Fruit fly (Drosophila melanogaster) whole organism, embryonic: ENCODE measurements around the gene CG10324.

Experiments used
- Awh ChIP-seq: fragments of 200-800 bp; sonication (Bioruptor generic); IDR thresholded peaks from 2 replicates; pipeline ENCODE4, ENCODE4 v1.3.6; 2022; ENCODE audit warnings: missing biosample characterization, missing genetic modification characterization
- B-H1 ChIP-seq: fragments of 200-800 bp; sonication (Bioruptor generic); IDR thresholded peaks from 3 replicates; pipeline ENCODE4 v1.3.6; 2022; ENCODE audit warnings: missing biosample characterization, missing genetic modification characterization
- Bgb ChIP-seq: fragments of 200-800 bp; sonication (Bioruptor generic); IDR thresholded peaks from 2 replicates; pipeline ENCODE4 v1.3.6; 2022; ENCODE audit warnings: missing biosample characterization, missing genetic modification characterization; ENCODE audit not compliant: partially characterized antibody
- C15 ChIP-seq: fragments of 200-800 bp; sonication (Bioruptor generic); IDR thresholded peaks from 3 replicates; pipeline ENCODE4 v1.3.6; 2022; ENCODE audit warnings: missing biosample characterization, missing genetic modification characterization
- CG10431 ChIP-seq: fragments of 200-800 bp; sonication (Bioruptor generic); optimal IDR thresholded peaks from 3 replicates; lab custom pipeline; 2018; ENCODE audit warnings: missing biosample characterization, mild to moderate bottlenecking, missing genetic modification characterization
- CG13123 ChIP-seq: fragments of 200-800 bp; sonication (Bioruptor generic); optimal IDR thresholded peaks from 2 replicates; lab custom pipeline; 2016; ENCODE audit warnings: missing biosample characterization, missing genetic modification characterization
- CG13424 ChIP-seq: fragments of 200-800 bp; sonication (Bioruptor generic); optimal IDR thresholded peaks from 2 replicates; lab custom pipeline; 2019; ENCODE audit warnings: missing biosample characterization, mild to moderate bottlenecking, missing genetic modification characterization, moderate library complexity
- CG14050 ChIP-seq: fragments of 200-800 bp; sonication (Bioruptor generic); IDR thresholded peaks from 3 replicates; pipeline ENCODE4 v1.3.6; 2022; ENCODE audit warnings: missing biosample characterization, missing genetic modification characterization
- CG15696 ChIP-seq: fragments of 200-800 bp; sonication (Bioruptor generic); optimal IDR thresholded peaks from 2 replicates; lab custom pipeline; 2019; ENCODE audit warnings: missing biosample characterization, mild to moderate bottlenecking, missing genetic modification characterization, moderate library complexity
- CG1603 ChIP-seq: fragments of 200-800 bp; sonication (Bioruptor generic); optimal IDR thresholded peaks from 2 replicates; lab custom pipeline; 2019; ENCODE audit warnings: missing biosample characterization, mild to moderate bottlenecking, missing genetic modification characterization, moderate library complexity
- CG16813 ChIP-seq: fragments of 200-800 bp; sonication (Bioruptor generic); IDR thresholded peaks from 3 replicates; pipeline ENCODE4 v1.3.6; 2022; ENCODE audit warnings: missing biosample characterization, missing genetic modification characterization; ENCODE audit not compliant: partially characterized antibody
- CG2889 ChIP-seq: fragments of 200-800 bp; sonication (Bioruptor generic); IDR thresholded peaks from 3 replicates; pipeline ENCODE4 v1.3.6; 2022; ENCODE audit warnings: missing biosample characterization, missing genetic modification characterization
- CG30403 ChIP-seq: fragments of 200-800 bp; sonication (Bioruptor generic); optimal IDR thresholded peaks from 3 replicates; lab custom pipeline; 2016; ENCODE audit warnings: missing biosample characterization, missing genetic modification characterization
- CG31441 ChIP-seq: fragments of 200-800 bp; sonication (Bioruptor generic); IDR thresholded peaks from 2 replicates; pipeline ENCODE4 v1.3.6; 2022; ENCODE audit warnings: missing biosample characterization, missing genetic modification characterization
- CG32532 ChIP-seq: fragments of 200-800 bp; sonication (Bioruptor generic); IDR thresholded peaks from 2 replicates; pipeline ENCODE4 v1.3.6; 2022; ENCODE audit warnings: missing biosample characterization, missing genetic modification characterization
- CG42726 ChIP-seq: fragments of 200-800 bp; sonication (Bioruptor generic); IDR thresholded peaks from 2 replicates; pipeline ENCODE4 v1.3.6; 2022; ENCODE audit warnings: missing biosample characterization, missing genetic modification characterization; ENCODE audit not compliant: partially characterized antibody
- CG4328 ChIP-seq: fragments of 200-800 bp; sonication (Bioruptor generic); optimal IDR thresholded peaks from 3 replicates; lab custom pipeline; 2017; ENCODE audit warnings: missing biosample characterization, missing genetic modification reagents, missing genetic modification characterization
- CG8281 ChIP-seq: fragments of 200-800 bp; sonication (Bioruptor generic); optimal IDR thresholded peaks from 2 replicates; lab custom pipeline; 2018; ENCODE audit warnings: missing biosample characterization, mild to moderate bottlenecking, missing genetic modification characterization, moderate library complexity
- CTCF ChIP-seq: fragments of 200-800 bp; sonication (Bioruptor generic); optimal IDR thresholded peaks from 2 replicates; lab custom pipeline; 2017; ENCODE audit warnings: missing biosample characterization, mild to moderate bottlenecking, missing genetic modification characterization, moderate library complexity
- Dp ChIP-seq: fragments of 200-800 bp; sonication (Bioruptor generic); optimal IDR thresholded peaks from 2 replicates; lab custom pipeline; 2018; ENCODE audit warnings: missing biosample characterization, mild to moderate bottlenecking, missing genetic modification characterization, moderate library complexity
- Dref ChIP-seq: fragments of 200-800 bp; sonication (Bioruptor generic); IDR thresholded peaks from 2 replicates; pipeline ENCODE4 v1.3.6; 2022; ENCODE audit warnings: missing biosample characterization, missing genetic modification characterization
- E2f2 ChIP-seq: fragments of 200-800 bp; sonication (Bioruptor generic); IDR thresholded peaks from 2 replicates; pipeline ENCODE4 v1.3.6; 2022; ENCODE audit warnings: missing biosample characterization, missing genetic modification characterization
- GATAe ChIP-seq: fragments of 200-800 bp; sonication (Bioruptor generic); conservative IDR thresholded peaks from 2 replicates; pipeline ENCODE4 v1.3.6; 2022; ENCODE audit warnings: missing biosample characterization, missing genetic modification characterization
- Gug ChIP-seq: fragments of 200-800 bp; sonication (Bioruptor generic); IDR thresholded peaks from 4 replicates; pipeline ENCODE4 v1.3.6; 2022; ENCODE audit warnings: missing biosample characterization, missing genetic modification characterization
- H2.0 ChIP-seq: fragments of 200-800 bp; sonication (Bioruptor generic); IDR thresholded peaks from 2 replicates; pipeline ENCODE4 v1.3.6; 2022; ENCODE audit warnings: missing biosample characterization, missing genetic modification characterization
- MESR4 ChIP-seq: fragments of 200-800 bp; sonication (Bioruptor generic); optimal IDR thresholded peaks from 2 replicates; lab custom pipeline; 2018; ENCODE audit warnings: missing biosample characterization, mild to moderate bottlenecking, missing genetic modification characterization, moderate library complexity
- Opbp ChIP-seq: fragments of 200-800 bp; sonication (Bioruptor generic); IDR thresholded peaks from 3 replicates; pipeline ENCODE4 v1.3.6; 2022; ENCODE audit warnings: missing biosample characterization, missing genetic modification characterization; ENCODE audit not compliant: partially characterized antibody
- Pdp1 ChIP-seq, 2 experiments: fragments of 200-800 bp; sonication (Bioruptor generic); optimal IDR thresholded peaks; 3 replicates each; lab custom pipeline; 2016; ENCODE audit warnings: missing biosample characterization in 2 of 2, missing genetic modification characterization in 2 of 2, mild to moderate bottlenecking in 1 of 2, moderate library complexity in 1 of 2
- Sry-δ ChIP-seq: fragments of 200-800 bp; sonication (Bioruptor generic); optimal IDR thresholded peaks from 2 replicates; lab custom pipeline; 2016; ENCODE audit warnings: missing biosample characterization, missing genetic modification characterization
- Xbp1 ChIP-seq: fragments of 200-800 bp; sonication (Bioruptor generic); optimal IDR thresholded peaks from 3 replicates; lab custom pipeline; 2016; ENCODE audit warnings: missing biosample characterization, mild to moderate bottlenecking, missing genetic modification characterization
- YL-1 ChIP-seq: fragments of 200-800 bp; sonication (Bioruptor generic); optimal IDR thresholded peaks from 3 replicates; lab custom pipeline; 2017; ENCODE audit warnings: missing biosample characterization, mild to moderate bottlenecking, missing genetic modification characterization
- al ChIP-seq: fragments of 200-800 bp; sonication (Bioruptor generic); IDR thresholded peaks from 2 replicates; pipeline ENCODE4 v1.3.6; 2022; ENCODE audit warnings: missing biosample characterization, missing genetic modification characterization
- amos ChIP-seq: fragments of 200-800 bp; sonication (Bioruptor generic); IDR thresholded peaks from 2 replicates; pipeline ENCODE4 v1.3.6; 2022; ENCODE audit warnings: missing biosample characterization, missing genetic modification characterization; ENCODE audit not compliant: partially characterized antibody
- bab2 ChIP-seq: fragments of 200-800 bp; sonication (Bioruptor generic); optimal IDR thresholded peaks from 2 replicates; lab custom pipeline; 2016; ENCODE audit warnings: missing biosample characterization, missing genetic modification characterization
- corto ChIP-seq: fragments of 200-800 bp; sonication (Bioruptor generic); optimal IDR thresholded peaks from 2 replicates; lab custom pipeline; 2016; ENCODE audit warnings: missing biosample characterization, mild to moderate bottlenecking, missing genetic modification characterization, moderate library complexity
- crp ChIP-seq, 2 experiments: fragments of 200-800 bp; sonication (Bioruptor generic); optimal IDR thresholded peaks; 2 replicates in 1 of 2; 3 replicates in 1 of 2; lab custom pipeline; 2017; ENCODE audit warnings: missing biosample characterization in 2 of 2, missing genetic modification characterization in 2 of 2, mild to moderate bottlenecking in 1 of 2, moderate library complexity in 1 of 2
- ems ChIP-seq: fragments of 200-800 bp; sonication (Bioruptor generic); optimal IDR thresholded peaks from 3 replicates; lab custom pipeline; 2016; ENCODE audit warnings: missing biosample characterization, missing genetic modification characterization
- hbn ChIP-seq: fragments of 200-800 bp; sonication (Bioruptor generic); IDR thresholded peaks from 2 replicates; pipeline ENCODE4 v1.3.6; 2022; ENCODE audit warnings: missing biosample characterization, missing genetic modification characterization; ENCODE audit not compliant: partially characterized antibody
- nerfin-2 ChIP-seq: fragments of 200-800 bp; sonication (Bioruptor generic); IDR thresholded peaks from 2 replicates; pipeline ENCODE4 v1.3.6; 2022; ENCODE audit warnings: missing biosample characterization, missing genetic modification characterization; ENCODE audit not compliant: partially characterized antibody
- odd ChIP-seq: fragments of 200-800 bp; sonication (Bioruptor generic); optimal IDR thresholded peaks from 2 replicates; lab custom pipeline; 2017; ENCODE audit warnings: missing biosample characterization, mild to moderate bottlenecking, missing genetic modification characterization
- prd ChIP-seq, 3 experiments: fragments of >200 bp in 2 of 3; fragments of 200-800 bp in 1 of 3; sonication (Bioruptor generic) in 1 of 3; optimal IDR thresholded peaks in 2 of 3; IDR thresholded peaks in 1 of 3; 2 replicates in 2 of 3; 3 replicates in 1 of 3; pipeline versions ENCODE4 v1.3.6 to Lab custom; 2017 to 2022; ENCODE audit warnings: missing biosample characterization in 1 of 3, missing genetic modification characterization in 1 of 3
- ssp ChIP-seq: fragments of 200-800 bp; sonication (Bioruptor generic); IDR thresholded peaks from 2 replicates; pipeline ENCODE4 v1.3.6; 2022; ENCODE audit warnings: missing biosample characterization, missing genetic modification characterization
- stwl ChIP-seq: fragments of 200-800 bp; sonication (Bioruptor generic); optimal IDR thresholded peaks from 3 replicates; lab custom pipeline; 2018; ENCODE audit warnings: missing biosample characterization, mild to moderate bottlenecking, missing genetic modification characterization, moderate library complexity
- tin ChIP-seq: fragments of 200-800 bp; sonication (Bioruptor generic); optimal IDR thresholded peaks from 3 replicates; lab custom pipeline; 2016; ENCODE audit warnings: missing biosample characterization, missing genetic modification characterization
- trem ChIP-seq: fragments of 200-800 bp; optimal IDR thresholded peaks from 3 replicates; lab custom pipeline; 2019; ENCODE audit warnings: missing biosample characterization, mild to moderate bottlenecking, missing genetic modification characterization, moderate library complexity
- vnd ChIP-seq: fragments of 200-800 bp; sonication (Bioruptor generic); IDR thresholded peaks from 3 replicates; pipeline ENCODE4 v1.3.6; 2022; ENCODE audit warnings: missing biosample characterization, missing genetic modification characterization; ENCODE audit not compliant: partially characterized antibody
- vvl ChIP-seq: fragments of 200-800 bp; sonication (Bioruptor generic); IDR thresholded peaks from 2 replicates; pipeline ENCODE4 v1.3.6; 2022; ENCODE audit warnings: missing biosample characterization, missing genetic modification characterization
- zen ChIP-seq: fragments of 200-800 bp; sonication (Bioruptor generic); optimal IDR thresholded peaks from 3 replicates; lab custom pipeline; 2018; ENCODE audit warnings: missing biosample characterization, mild to moderate bottlenecking, missing genetic modification characterization, moderate library complexity

CG10324 gene

dm6 chr3R:16615009-16615408 is 31.8 kb downstream of the CG10324 start, which contains the start of gene CG17562:
Gene CG17562, plus strand, starts transcription at chr3R:16615309.
- TF ChIP-seq CG8281 (tag; lab: Kevin White, UChicago) (no peak), GATAe (GFP tag; lab: Robert Waterston, UW) (no peak), ssp (GFP tag; lab: Robert Waterston, UW) (no peak), CG4328 (no peak), CG30403 (GFP tag; lab: Kevin White, UChicago) (no peak), CG10431 (GFP tag; lab: Kevin White, UChicago) (no peak), Bgb (no peak), odd (GFP tag; lab: Kevin White, UChicago) (no peak)
- TF ChIP-seq, all 482 proteins: peak for 0

dm6 chr3R:16614241-16614640 is 32.6 kb downstream of the CG10324 start, which contains the start of gene CG10340:
Gene CG10340, minus strand, starts transcription at chr3R:16614391.
- TF ChIP-seq CG14050 (GFP tag; lab: Robert Waterston, UW) (0 out of 3 replicates have a peak, but pooled peaks have one; percentile 21), H2.0 (GFP tag; lab: Robert Waterston, UW) (no peak), trem (peak; percentile 47), Opbp (GFP tag; lab: Robert Waterston, UW) (peak; percentile 87), CG10431 (GFP tag; lab: Kevin White, UChicago) (no peak), C15 (GFP tag; lab: Robert Waterston, UW) (no peak), amos (GFP tag; lab: Robert Waterston, UW) (peak; percentile 83), CG32532 (GFP tag; lab: Robert Waterston, UW) (0 out of 2 replicates have a peak, but pooled peaks have one; percentile 39), zen (tag; lab: Kevin White, UChicago) (no peak), Dref (GFP tag; lab: Robert Waterston, UW) (peak; percentile 89), vnd (peak; percentile 72; the same call in 2 of the 3 replicates), Gug (GFP tag; lab: Robert Waterston, UW) (peak; percentile 25; the same call in 1 of the 4 replicates), ems (GFP tag; lab: Kevin White, UChicago) (no peak), MESR4 (GFP tag; lab: Kevin White, UChicago) (peak; percentile 81), CG42726 (peak; percentile 75), Dp (peak; percentile 78), CG16813 (GFP tag; lab: Robert Waterston, UW) (peak; percentile 80), E2f2 (GFP tag; lab: Robert Waterston, UW) (peak; percentile 87), nerfin-2 (peak; percentile 59), prd (optimal IDR thresholded peaks at IDR 0.05; lab: Kevin White, UChicago) (no peak), prd (GFP tag; IDR thresholded peaks at IDR 0.05; lab: Robert Waterston, UW) (peak; percentile 30; the same call in 1 of the 3 replicates), crp (GFP tag; optimal IDR thresholded peaks at IDR 0.05; lab: Kevin White, UChicago) (peak; percentile 63 to 91), vvl (GFP tag; lab: Robert Waterston, UW) (peak; percentile 64), B-H1 (no peak), CG13123 (GFP tag; lab: Kevin White, UChicago) (no peak), Sry-δ (GFP tag; lab: Kevin White, UChicago) (peak; percentile 81), hbn (GFP tag; lab: Robert Waterston, UW) (peak; percentile 79), YL-1 (peak; percentile 63), Awh (GFP tag; lab: Robert Waterston, UW) (no peak), stwl (peak; percentile 67), CG15696 (tag; lab: Kevin White, UChicago) (peak; percentile 11), bab2 (GFP tag; lab: Kevin White, UChicago) (no peak), al (GFP tag; lab: Robert Waterston, UW) (0 out of 2 replicates have a peak, but pooled peaks have one; percentile 7), corto (GFP tag; lab: Kevin White, UChicago) (no peak), Pdp1 (GFP tag; optimal IDR thresholded peaks at IDR 0.05; lab: Kevin White, UChicago) (peak in 1 of 2 experiments; percentile 99), CG1603 (tag; lab: Kevin White, UChicago) (no peak), CG13424 (tag; lab: Kevin White, UChicago) (peak; percentile 11), tin (GFP tag; lab: Kevin White, UChicago) (peak; percentile 33), Xbp1 (GFP tag; lab: Kevin White, UChicago) (peak; percentile 18), CG31441 (GFP tag; lab: Robert Waterston, UW) (no peak), CG2889 (GFP tag; lab: Robert Waterston, UW) (no peak), CTCF (peak; percentile 60)
